Fruit fly (Drosophila melanogaster) whole organism, embryonic: Measurements from ENCODE around the gene CG34041.

ENCODE experiments used
- CG10366 ChIP-seq: fragments of 200-800 bp; sonication (Bioruptor generic); IDR thresholded peaks from 2 replicates; pipeline ENCODE4 v1.3.6; 2022; ENCODE audit warnings: missing biosample characterization, missing genetic modification characterization
- CG11085 ChIP-seq: fragments of 200-800 bp; sonication (Bioruptor generic); IDR thresholded peaks from 2 replicates; pipeline ENCODE4 v1.3.6; 2022; ENCODE audit warnings: missing biosample characterization, missing genetic modification characterization
- CG11456 ChIP-seq: fragments of 200-800 bp; sonication (Bioruptor generic); IDR thresholded peaks from 3 replicates; pipeline ENCODE4 v1.3.6; 2022; ENCODE audit warnings: missing biosample characterization, missing genetic modification characterization
- CG11696 ChIP-seq: fragments of 200-800 bp; sonication (Bioruptor generic); IDR thresholded peaks from 2 replicates; pipeline ENCODE4 v1.3.6; 2022; ENCODE audit warnings: missing biosample characterization, missing genetic modification characterization
- CG14710 ChIP-seq: fragments of 200-800 bp; sonication (Bioruptor generic); optimal IDR thresholded peaks from 3 replicates; lab custom pipeline; 2019; ENCODE audit warnings: missing biosample characterization, mild to moderate bottlenecking, missing genetic modification characterization, moderate library complexity
- CG1603 ChIP-seq: fragments of 200-800 bp; sonication (Bioruptor generic); optimal IDR thresholded peaks from 2 replicates; lab custom pipeline; 2019; ENCODE audit warnings: missing biosample characterization, mild to moderate bottlenecking, missing genetic modification characterization, moderate library complexity
- CG16813 ChIP-seq: fragments of 200-800 bp; sonication (Bioruptor generic); IDR thresholded peaks from 3 replicates; pipeline ENCODE4 v1.3.6; 2022; ENCODE audit warnings: missing biosample characterization, missing genetic modification characterization; ENCODE audit not compliant: partially characterized antibody
- CG16815 ChIP-seq: fragments of 200-800 bp; sonication (Bioruptor generic); optimal IDR thresholded peaks from 3 replicates; lab custom pipeline; 2017; ENCODE audit warnings: missing biosample characterization, mild to moderate bottlenecking, missing genetic modification characterization
- CG17361 ChIP-seq: fragments of 200-800 bp; sonication (Bioruptor generic); IDR thresholded peaks from 3 replicates; pipeline ENCODE4 v1.3.6; 2022; ENCODE audit warnings: missing biosample characterization, missing genetic modification characterization
- CG17912 ChIP-seq: fragments of 200-800 bp; sonication (Bioruptor generic); optimal IDR thresholded peaks from 2 replicates; lab custom pipeline; 2018; ENCODE audit warnings: missing biosample characterization, mild to moderate bottlenecking, missing genetic modification characterization
- CG2129 ChIP-seq: fragments of 200-800 bp; sonication (Bioruptor generic); IDR thresholded peaks from 2 replicates; pipeline ENCODE4 v1.3.6; 2022; ENCODE audit warnings: missing biosample characterization, missing genetic modification characterization; ENCODE audit not compliant: partially characterized antibody
- CG2678 ChIP-seq: fragments of 200-800 bp; sonication (Bioruptor generic); optimal IDR thresholded peaks from 3 replicates; lab custom pipeline; 2019; ENCODE audit warnings: missing biosample characterization, mild to moderate bottlenecking, missing genetic modification characterization, moderate library complexity
- CG3065 ChIP-seq: fragments of 200-800 bp; sonication (Bioruptor generic); optimal IDR thresholded peaks from 2 replicates; lab custom pipeline; 2016; ENCODE audit warnings: missing biosample characterization, missing genetic modification characterization
- CG31224 ChIP-seq: fragments of 200-800 bp; sonication (Bioruptor generic); IDR thresholded peaks from 2 replicates; pipeline ENCODE4 v1.3.6; 2022; ENCODE audit warnings: missing biosample characterization, missing genetic modification characterization
- CG32767 ChIP-seq: fragments of 200-800 bp; sonication (Bioruptor generic); IDR thresholded peaks from 2 replicates; pipeline ENCODE4 v1.3.6; 2022; ENCODE audit warnings: missing biosample characterization, missing genetic modification characterization
- CG4707 ChIP-seq: fragments of 200-800 bp; sonication (Bioruptor generic); optimal IDR thresholded peaks from 2 replicates; lab custom pipeline; 2018; ENCODE audit warnings: missing biosample characterization, mild to moderate bottlenecking, missing genetic modification characterization, moderate library complexity
- CG7928 ChIP-seq: fragments of 200-800 bp; sonication (Bioruptor generic); optimal IDR thresholded peaks from 2 replicates; lab custom pipeline; 2017; ENCODE audit warnings: missing biosample characterization, mild to moderate bottlenecking, missing genetic modification characterization
- CG8089 ChIP-seq: fragments of 200-800 bp; sonication (Bioruptor generic); optimal IDR thresholded peaks from 3 replicates; lab custom pipeline; 2016; ENCODE audit warnings: missing biosample characterization, missing genetic modification characterization
- CkIIα-i1 ChIP-seq: fragments of 200-800 bp; sonication (Bioruptor generic); IDR thresholded peaks from 2 replicates; pipeline ENCODE4 v1.3.6; 2022; ENCODE audit warnings: missing biosample characterization, missing genetic modification characterization
- Doc2 ChIP-seq: fragments of 200-800 bp; sonication (Bioruptor generic); IDR thresholded peaks from 2 replicates; pipeline ENCODE4 v1.3.6; 2022; ENCODE audit warnings: missing biosample characterization, missing genetic modification characterization
- GATAe ChIP-seq: fragments of 200-800 bp; sonication (Bioruptor generic); conservative IDR thresholded peaks from 2 replicates; pipeline ENCODE4 v1.3.6; 2022; ENCODE audit warnings: missing biosample characterization, missing genetic modification characterization
- Hr39 ChIP-seq: fragments of >200 bp; optimal IDR thresholded peaks from 2 replicates; lab custom pipeline; 2017
- Mrtf ChIP-seq: fragments of 200-800 bp; sonication (Bioruptor generic); IDR thresholded peaks from 3 replicates; pipeline ENCODE4 v1.3.6; 2022; ENCODE audit warnings: missing biosample characterization, missing genetic modification characterization
- NC2α ChIP-seq: fragments of 200-800 bp; sonication (Bioruptor generic); optimal IDR thresholded peaks from 2 replicates; lab custom pipeline; 2016; ENCODE audit warnings: missing biosample characterization, missing genetic modification characterization
- NFAT ChIP-seq: fragments of 200-800 bp; sonication (Bioruptor generic); IDR thresholded peaks from 2 replicates; pipeline ENCODE4 v1.3.6; 2022; ENCODE audit warnings: missing biosample characterization, missing genetic modification characterization
- NK7.1 ChIP-seq: fragments of 200-800 bp; sonication (Bioruptor generic); optimal IDR thresholded peaks from 3 replicates; lab custom pipeline; 2016; ENCODE audit warnings: missing biosample characterization, missing genetic modification characterization
- Pdp1 ChIP-seq, 2 experiments: fragments of 200-800 bp; sonication (Bioruptor generic); optimal IDR thresholded peaks; 3 replicates each; lab custom pipeline; 2016; ENCODE audit warnings: missing biosample characterization in 2 of 2, missing genetic modification characterization in 2 of 2, mild to moderate bottlenecking in 1 of 2, moderate library complexity in 1 of 2
- Poxn ChIP-seq: fragments of 200-800 bp; sonication (Bioruptor generic); IDR thresholded peaks from 2 replicates; pipeline ENCODE4 v1.3.6; 2022; ENCODE audit warnings: missing biosample characterization, missing genetic modification characterization
- Rx ChIP-seq: fragments of 200-800 bp; sonication (Bioruptor generic); IDR thresholded peaks from 2 replicates; pipeline ENCODE4 v1.3.6; 2022; ENCODE audit warnings: missing biosample characterization, missing genetic modification characterization
- Sry-δ ChIP-seq: fragments of 200-800 bp; sonication (Bioruptor generic); optimal IDR thresholded peaks from 2 replicates; lab custom pipeline; 2016; ENCODE audit warnings: missing biosample characterization, missing genetic modification characterization
- Ssrp ChIP-seq: fragments of 200-800 bp; sonication (Bioruptor generic); optimal IDR thresholded peaks from 2 replicates; lab custom pipeline; 2018; ENCODE audit warnings: missing biosample characterization, mild to moderate bottlenecking, missing genetic modification characterization, moderate library complexity
- TFAM ChIP-seq: fragments of 200-800 bp; sonication (Bioruptor generic); optimal IDR thresholded peaks from 2 replicates; lab custom pipeline; 2017; ENCODE audit warnings: missing biosample characterization, missing genetic modification characterization, inconsistent platforms
- Taf1 ChIP-seq: fragments of 200-800 bp; sonication (Bioruptor generic); IDR thresholded peaks from 2 replicates; pipeline ENCODE4 v1.3.6; 2022; ENCODE audit warnings: missing biosample characterization, missing genetic modification characterization
- Usf ChIP-seq: fragments of 200-800 bp; sonication (Bioruptor generic); optimal IDR thresholded peaks from 2 replicates; lab custom pipeline; 2017; ENCODE audit warnings: missing genotype, missing biosample characterization, missing genetic modification characterization
- aop ChIP-seq: fragments of 200-800 bp; sonication (Bioruptor generic); IDR thresholded peaks from 2 replicates; pipeline ENCODE4 v1.3.6; 2022; ENCODE audit warnings: missing biosample characterization, missing genetic modification characterization
- ase ChIP-seq: fragments of 200-800 bp; sonication (Bioruptor generic); IDR thresholded peaks from 3 replicates; pipeline ENCODE4 v1.3.6; 2022; ENCODE audit warnings: missing biosample characterization, missing genetic modification characterization
- ash1 ChIP-seq: fragments of 200-800 bp; sonication (Bioruptor generic); optimal IDR thresholded peaks from 2 replicates; lab custom pipeline; 2018; ENCODE audit warnings: missing biosample characterization, mild to moderate bottlenecking, missing genetic modification characterization
- dmrt11E ChIP-seq: fragments of 200-800 bp; sonication (Bioruptor generic); optimal IDR thresholded peaks from 3 replicates; lab custom pipeline; 2018; ENCODE audit warnings: missing biosample characterization, mild to moderate bottlenecking, missing genetic modification characterization, moderate library complexity
- eve ChIP-seq, 2 experiments: fragments of >200 bp; optimal IDR thresholded peaks; 2 replicates each; lab custom pipeline; 2017; ENCODE audit warnings: missing biosample characterization in 2 of 2, missing genetic modification characterization in 2 of 2
- fd102C ChIP-seq: fragments of 200-800 bp; sonication (Bioruptor generic); optimal IDR thresholded peaks from 2 replicates; lab custom pipeline; 2018; ENCODE audit warnings: missing biosample characterization, mild to moderate bottlenecking, missing genetic modification characterization, moderate library complexity
- gcm2 ChIP-seq: fragments of 200-800 bp; sonication (Bioruptor generic); optimal IDR thresholded peaks from 2 replicates; lab custom pipeline; 2016; ENCODE audit warnings: missing biosample characterization, missing genetic modification characterization
- h ChIP-seq: fragments of >200 bp; optimal IDR thresholded peaks from 2 replicates; lab custom pipeline; 2017
- jigr1 ChIP-seq: fragments of 200-800 bp; sonication (Bioruptor generic); IDR thresholded peaks from 3 replicates; pipeline ENCODE4 v1.3.6; 2022; ENCODE audit warnings: missing biosample characterization, missing genetic modification characterization
- ken ChIP-seq: fragments of 200-800 bp; sonication (Bioruptor generic); IDR thresholded peaks from 3 replicates; pipeline ENCODE4 v1.3.6; 2022; ENCODE audit warnings: missing biosample characterization, missing genetic modification characterization
- mam ChIP-seq: fragments of 200-800 bp; sonication (Bioruptor generic); optimal IDR thresholded peaks from 3 replicates; lab custom pipeline; 2016; ENCODE audit warnings: missing biosample characterization, missing genetic modification characterization
- nom ChIP-seq: fragments of 200-800 bp; sonication (Bioruptor generic); optimal IDR thresholded peaks from 2 replicates; lab custom pipeline; 2017; ENCODE audit warnings: missing biosample characterization, missing genetic modification characterization, mild to moderate bottlenecking, moderate library complexity, missing genetic modification reagents
- pb ChIP-seq: fragments of 200-800 bp; sonication (Bioruptor generic); optimal IDR thresholded peaks from 3 replicates; lab custom pipeline; 2016; ENCODE audit warnings: missing biosample characterization, missing genetic modification characterization
- sens ChIP-seq: fragments of 200-800 bp; sonication (Bioruptor generic); peaks from one replicate; lab custom pipeline; 2016; ENCODE audit warnings: missing biosample characterization, missing genetic modification characterization
- sim ChIP-seq: fragments of 200-800 bp; sonication (Bioruptor generic); IDR thresholded peaks from 2 replicates; pipeline ENCODE4 v1.3.6; 2022; ENCODE audit warnings: missing biosample characterization, missing genetic modification characterization
- sob ChIP-seq: fragments of 200-800 bp; sonication (Bioruptor generic); IDR thresholded peaks from 2 replicates; pipeline ENCODE4 v1.3.6; 2022; ENCODE audit warnings: missing biosample characterization, missing genetic modification characterization
- ttk ChIP-seq: fragments of 200-800 bp; sonication (Bioruptor generic); IDR thresholded peaks from 2 replicates; pipeline ENCODE4 v2.1.2; 2022; ENCODE audit warnings: missing biosample characterization, missing genetic modification characterization
- tx ChIP-seq: fragments of 200-800 bp; sonication (Bioruptor generic); optimal IDR thresholded peaks from 2 replicates; lab custom pipeline; 2016; ENCODE audit warnings: missing biosample characterization, missing genetic modification characterization
- vfl ChIP-seq: fragments of 200-800 bp; sonication (Bioruptor generic); optimal IDR thresholded peaks from 2 replicates; lab custom pipeline; 2016; ENCODE audit warnings: missing biosample characterization, missing genetic modification characterization

CG34041 gene

DNA sequence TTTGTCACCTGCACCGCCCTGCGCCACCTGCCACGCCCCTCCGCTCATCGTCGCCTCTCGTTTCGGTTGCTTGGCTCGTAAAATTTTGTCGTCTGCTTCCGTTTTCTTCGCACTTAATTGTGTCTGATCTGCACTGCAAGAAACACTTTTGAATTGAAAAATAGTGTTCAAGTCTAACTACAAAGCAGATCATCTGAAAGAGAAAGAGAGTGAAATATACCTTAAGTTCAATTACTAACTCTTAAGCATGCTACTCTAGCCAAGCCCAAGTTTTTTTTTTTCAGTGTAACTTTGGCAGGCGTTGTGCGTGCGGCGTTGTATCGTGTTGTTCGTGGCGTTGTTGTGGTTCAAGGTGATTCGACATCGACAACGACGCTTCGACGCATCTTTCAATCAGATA, 32.4 kb downstream of the CG34041 start (continued):
- TF ChIP-seq CG7928 (GFP tag; lab: Kevin White, UChicago) (peak; percentile 75), nom (GFP tag; lab: Kevin White, UChicago) (no peak), CG2678 (tag; lab: Kevin White, UChicago) (peak; percentile 95), CG2129 (no peak), Pdp1 (GFP tag; optimal IDR thresholded peaks at IDR 0.05; lab: Kevin White, UChicago) (peak; percentile 93 to 94), Hr39 (no peak), jigr1 (GFP tag; lab: Robert Waterston, UW) (peak; percentile 82), CkIIα-i1 (GFP tag; lab: Robert Waterston, UW) (peak; percentile 60; the same call in 1 of the 2 replicates), CG17912 (peak; percentile 81), CG11456 (GFP tag; lab: Robert Waterston, UW) (peak; percentile 93), sens (GFP tag; lab: Kevin White, UChicago) (peak; percentile 99), mam (peak; percentile 96), dmrt11E (tag; lab: Kevin White, UChicago) (peak; percentile 67), CG1603 (peak; percentile 89), gcm2 (GFP tag; lab: Kevin White, UChicago) (peak; percentile 84), NFAT (GFP tag; lab: Robert Waterston, UW) (peak; percentile 90), vfl (GFP tag; lab: Kevin White, UChicago) (peak; percentile 89), pb (GFP tag; lab: Kevin White, UChicago) (peak; percentile 90), CG4707 (GFP tag; lab: Kevin White, UChicago) (peak; percentile 71), CG17361 (peak; percentile 84), ash1 (GFP tag; lab: Kevin White, UChicago) (peak; percentile 53), sim (GFP tag; lab: Robert Waterston, UW) (peak; percentile 88), Taf1 (GFP tag; lab: Robert Waterston, UW) (peak; percentile 81), h (lab: Kevin White, UChicago) (no peak), Ssrp (tag; lab: Kevin White, UChicago) (peak; percentile 88), Doc2 (GFP tag; lab: Robert Waterston, UW) (peak; percentile 80), tx (GFP tag; lab: Kevin White, UChicago) (peak; percentile 91), CG31224 (GFP tag; lab: Robert Waterston, UW) (peak; percentile 89), ttk (peak; percentile 90), CG11696 (GFP tag; lab: Robert Waterston, UW) (peak; percentile 80), CG11085 (GFP tag; lab: Robert Waterston, UW) (peak; percentile 87), NK7.1 (GFP tag; lab: Kevin White, UChicago) (peak; percentile 76), CG14710 (peak; percentile 77), CG10366 (peak; percentile 94), ase (GFP tag; lab: Robert Waterston, UW) (peak; percentile 88), Mrtf (GFP tag; lab: Robert Waterston, UW) (peak; percentile 91), CG16813 (GFP tag; lab: Robert Waterston, UW) (no peak), fd102C (GFP tag; lab: Kevin White, UChicago) (peak; percentile 39), CG32767 (GFP tag; lab: Robert Waterston, UW) (peak; percentile 78), CG16815 (GFP tag; lab: Kevin White, UChicago) (peak; percentile 74), ken (peak; percentile 92), NC2α (peak; percentile 87), Sry-δ (peak; percentile 66), eve (GFP tag; optimal IDR thresholded peaks at IDR 0.05; lab: Kevin White, UChicago) (peak in 1 of 2 experiments; percentile 94), sob (GFP tag; lab: Robert Waterston, UW) (peak; percentile 96), GATAe (GFP tag; lab: Robert Waterston, UW) (peak; percentile 37; the same call in 1 of the 2 replicates), TFAM (GFP tag; lab: Kevin White, UChicago) (peak; percentile 60), Poxn (GFP tag; lab: Robert Waterston, UW) (peak; percentile 72), CG3065 (GFP tag; lab: Kevin White, UChicago) (peak; percentile 89), CG8089 (GFP tag; lab: Kevin White, UChicago) (peak; percentile 91), aop (peak; percentile 79), Rx (peak; percentile 85), Usf (peak; percentile 54)
